Fruit fly (Drosophila melanogaster) whole organism, prepupa: ENCODE measurements around the gene Cp7Fa.

Experiments used
- CG31627 ChIP-seq: fragments of 200-800 bp; sonication (Bioruptor generic); optimal IDR thresholded peaks from 3 replicates; lab custom pipeline; 2016; ENCODE audit warnings: missing biosample characterization, missing genetic modification characterization
- CG9139 ChIP-seq: fragments of 200-800 bp; sonication (Bioruptor generic); optimal IDR thresholded peaks from 3 replicates; lab custom pipeline; 2017; ENCODE audit warnings: missing biosample characterization, mild to moderate bottlenecking, missing genetic modification characterization
- Eip93F ChIP-seq: fragments of 200-800 bp; sonication (Bioruptor generic); optimal IDR thresholded peaks from 2 replicates; lab custom pipeline; 2016; ENCODE audit warnings: missing biosample characterization, mild to moderate bottlenecking, missing genetic modification characterization
- Gug ChIP-seq: fragments of 200-800 bp; sonication (Bioruptor generic); IDR thresholded peaks from 2 replicates; pipeline ENCODE4 v1.3.6; 2022; ENCODE audit warnings: missing biosample characterization, missing genetic modification characterization
- Hr38 ChIP-seq: sonication (Bioruptor generic); optimal IDR thresholded peaks from 2 replicates; lab custom pipeline; 2016; ENCODE audit warnings: missing biosample characterization, missing genetic modification characterization
- Met ChIP-seq: fragments of 200-800 bp; sonication (Bioruptor generic); optimal IDR thresholded peaks from 3 replicates; lab custom pipeline; 2016; ENCODE audit warnings: missing biosample characterization, missing genetic modification characterization
- Sox102F ChIP-seq: fragments of 200-800 bp; sonication (Bioruptor generic); optimal IDR thresholded peaks from 2 replicates; lab custom pipeline; 2016; ENCODE audit warnings: missing biosample characterization, mild to moderate bottlenecking, missing genetic modification characterization
- lz ChIP-seq: fragments of 200-800 bp; sonication (Bioruptor generic); optimal IDR thresholded peaks from 3 replicates; lab custom pipeline; 2016; ENCODE audit warnings: missing biosample characterization, missing genetic modification characterization

- no peak for TF ChIP-seq CG9139 (GFP tag; lab: Kevin White, UChicago)
- no peak for TF ChIP-seq Gug (GFP tag; lab: Robert Waterston, UW)
- no peak for TF ChIP-seq Met (GFP tag; lab: Kevin White, UChicago)
- no peak for TF ChIP-seq Hr38
- TF ChIP-seq CG31627 (GFP tag; lab: Kevin White, UChicago) = no peak
- no peak for TF ChIP-seq Sox102F (GFP tag; lab: Kevin White, UChicago)
- no peak for TF ChIP-seq lz (GFP tag; lab: Kevin White, UChicago)
- no peak for TF ChIP-seq Eip93F (GFP tag; lab: Kevin White, UChicago)
These were observed 10.0 kb upstream of the Cp7Fa start, which contains the start of gene CG15347 for dm6 chrX:8460686-8461085.
